Worm (Caenorhabditis elegans) whole organism, late embryonic: ENCODE results near the gene clec-212.

ENCODE experiments used
- C08G9.2 ChIP-seq: sonication (generic microtip); optimal IDR thresholded peaks from 2 replicates; lab custom pipeline; 2016; ENCODE audit warnings: mild to moderate bottlenecking, missing genetic modification characterization, moderate library complexity, missing compliant biosample characterization
- C38D4.7 ChIP-seq: fragments of 200-800 bp; sonication (Bioruptor generic); optimal IDR thresholded peaks from 2 replicates; lab custom pipeline; 2018; ENCODE audit warnings: mild to moderate bottlenecking, missing genetic modification characterization, moderate library complexity, missing compliant biosample characterization
- F13H6.1 ChIP-seq: sonication (generic microtip); optimal IDR thresholded peaks from 2 replicates; lab custom pipeline; 2016; ENCODE audit warnings: missing genetic modification characterization, missing compliant biosample characterization
- K02D7.2 ChIP-seq: sonication (generic microtip); optimal IDR thresholded peaks from 2 replicates; lab custom pipeline; 2017; ENCODE audit warnings: mild to moderate bottlenecking, missing genetic modification characterization, missing compliant biosample characterization
- K09A11.1 ChIP-seq: sonication (generic microtip); optimal IDR thresholded peaks from 2 replicates; lab custom pipeline; 2017; ENCODE audit warnings: antibody characterized with exemption, mild to moderate bottlenecking, missing genetic modification characterization, missing compliant biosample characterization; ENCODE audit not compliant: insufficient read depth
- ama-1 ChIP-seq: fragments of 150-350 bp; optimal IDR thresholded peaks from 2 replicates; lab custom pipeline; 2014
- ceh-14 ChIP-seq: sonication (generic microtip); optimal IDR thresholded peaks from 2 replicates; lab custom pipeline; 2016; ENCODE audit warnings: missing genotype, missing genetic modification characterization, missing compliant biosample characterization
- ceh-18 ChIP-seq: sonication (generic microtip); optimal IDR thresholded peaks from 2 replicates; lab custom pipeline; 2016; ENCODE audit warnings: missing genetic modification characterization, missing compliant biosample characterization
- ceh-19 ChIP-seq: fragments of 200-800 bp; sonication (Bioruptor generic); optimal IDR thresholded peaks from 2 replicates; lab custom pipeline; 2018; ENCODE audit warnings: mild to moderate bottlenecking, missing genetic modification characterization, missing compliant biosample characterization
- ceh-2 ChIP-seq: sonication (generic microtip); optimal IDR thresholded peaks from 2 replicates; lab custom pipeline; 2016; ENCODE audit warnings: missing genotype, missing genetic modification characterization, missing compliant biosample characterization
- ceh-22 ChIP-seq: sonication (generic microtip); optimal IDR thresholded peaks from 2 replicates; lab custom pipeline; 2017; ENCODE audit warnings: missing biosample characterization, missing genetic modification characterization
- ceh-24 ChIP-seq: sonication (generic microtip); optimal IDR thresholded peaks from 2 replicates; lab custom pipeline; 2016; ENCODE audit warnings: mild to moderate bottlenecking, missing genetic modification characterization, missing compliant biosample characterization
- ceh-34 ChIP-seq: sonication (generic microtip); optimal IDR thresholded peaks from 2 replicates; lab custom pipeline; 2016; ENCODE audit warnings: mild to moderate bottlenecking, missing genetic modification characterization, missing compliant biosample characterization
- ceh-6 ChIP-seq: fragments of 200-800 bp; sonication (Bioruptor generic); optimal IDR thresholded peaks from 2 replicates; lab custom pipeline; 2018; ENCODE audit warnings: mild to moderate bottlenecking, missing genetic modification characterization, missing compliant biosample characterization
- dve-1 ChIP-seq: sonication (generic microtip); optimal IDR thresholded peaks from 2 replicates; lab custom pipeline; 2017; ENCODE audit warnings: antibody characterized with exemption, mild to moderate bottlenecking, missing genetic modification characterization, missing compliant biosample characterization
- elt-2 ChIP-seq: sonication (generic microtip); optimal IDR thresholded peaks from 2 replicates; lab custom pipeline; 2016; ENCODE audit warnings: missing genetic modification reagents, missing genetic modification characterization, missing compliant biosample characterization
- eyg-1 ChIP-seq: sonication (generic microtip); optimal IDR thresholded peaks from 2 replicates; lab custom pipeline; 2016; ENCODE audit warnings: missing genotype, missing genetic modification characterization, missing compliant biosample characterization
- fax-1 ChIP-seq: sonication (generic microtip); optimal IDR thresholded peaks from 2 replicates; lab custom pipeline; 2016; ENCODE audit warnings: missing genotype, missing genetic modification characterization, missing compliant biosample characterization
- fkh-10 ChIP-seq: fragments of 150-350 bp; optimal IDR thresholded peaks from 2 replicates; lab custom pipeline; 2014; ENCODE audit warnings: missing biosample characterization, missing genetic modification reagents, missing genetic modification characterization
- fkh-6 ChIP-seq: sonication (generic microtip); optimal IDR thresholded peaks from 2 replicates; lab custom pipeline; 2016; ENCODE audit warnings: missing genetic modification characterization, missing compliant biosample characterization
- hlh-15 ChIP-seq: sonication (generic microtip); optimal IDR thresholded peaks from 2 replicates; lab custom pipeline; 2016; ENCODE audit warnings: missing genetic modification characterization, missing compliant biosample characterization
- hlh-30 ChIP-seq: sonication (generic microtip); optimal IDR thresholded peaks from 2 replicates; lab custom pipeline; 2017; ENCODE audit warnings: antibody characterized with exemption, missing genetic modification characterization, missing compliant biosample characterization; ENCODE audit not compliant: insufficient read depth
- madf-2 ChIP-seq: sonication (generic microtip); optimal IDR thresholded peaks from 2 replicates; lab custom pipeline; 2017; ENCODE audit warnings: missing genetic modification characterization, missing compliant biosample characterization
- mec-3 ChIP-seq: sonication (generic microtip); optimal IDR thresholded peaks from 2 replicates; lab custom pipeline; 2016; ENCODE audit warnings: borderline replicate concordance, missing genetic modification characterization, missing compliant biosample characterization
- nfya-1 ChIP-seq: sonication (generic microtip); optimal IDR thresholded peaks from 2 replicates; lab custom pipeline; 2017; ENCODE audit warnings: missing genetic modification characterization, mild to moderate bottlenecking, missing compliant biosample characterization, antibody characterized with exemption, moderate library complexity
- odd-2 ChIP-seq: sonication (generic microtip); optimal IDR thresholded peaks from 2 replicates; lab custom pipeline; 2017; ENCODE audit warnings: antibody characterized with exemption, mild to moderate bottlenecking, missing genetic modification characterization, missing compliant biosample characterization
- pag-3 ChIP-seq: sonication (generic microtip); optimal IDR thresholded peaks from 2 replicates; lab custom pipeline; 2016; ENCODE audit warnings: missing compliant biosample characterization, missing genetic modification characterization, borderline replicate concordance
- pat-9 ChIP-seq: fragments of 200-800 bp; sonication (Bioruptor generic); optimal IDR thresholded peaks from 2 replicates; lab custom pipeline; 2018; ENCODE audit warnings: mild to moderate bottlenecking, missing genetic modification characterization, moderate library complexity, missing compliant biosample characterization
- pax-1 ChIP-seq: fragments of 150-350 bp; optimal IDR thresholded peaks from 2 replicates; lab custom pipeline; 2014; ENCODE audit warnings: missing biosample characterization, missing genetic modification characterization
- pha-2 ChIP-seq: sonication (generic microtip); optimal IDR thresholded peaks from 2 replicates; lab custom pipeline; 2017; ENCODE audit warnings: mild to moderate bottlenecking, missing genetic modification characterization, missing compliant biosample characterization
- pqm-1 ChIP-seq: sonication (generic microtip); optimal IDR thresholded peaks from 2 replicates; lab custom pipeline; 2016; ENCODE audit warnings: missing genetic modification characterization, missing compliant biosample characterization
- pros-1 ChIP-seq: fragments of 150-350 bp; optimal IDR thresholded peaks from 2 replicates; lab custom pipeline; 2014; ENCODE audit warnings: missing biosample characterization, missing genetic modification reagents, missing genetic modification characterization
- ref-2 ChIP-seq: sonication (generic microtip); optimal IDR thresholded peaks from 2 replicates; lab custom pipeline; 2016; ENCODE audit warnings: missing genetic modification characterization, missing compliant biosample characterization
- rnt-1 ChIP-seq: sonication (generic microtip); optimal IDR thresholded peaks from 2 replicates; lab custom pipeline; 2016; ENCODE audit warnings: missing genetic modification characterization, missing compliant biosample characterization
- sdc-2 ChIP-seq: sonication (generic microtip); optimal IDR thresholded peaks from 2 replicates; lab custom pipeline; 2016; ENCODE audit warnings: missing genotype, missing genetic modification characterization, missing compliant biosample characterization
- sox-2 ChIP-seq: fragments of 200-800 bp; sonication (Bioruptor generic); IDR thresholded peaks from 2 replicates; pipeline ENCODE4 v1.3.6; 2022; ENCODE audit warnings: missing genetic modification reagents, missing genetic modification characterization, missing compliant biosample characterization
- syd-9 ChIP-seq: sonication (generic microtip); optimal IDR thresholded peaks from 2 replicates; lab custom pipeline; 2016; ENCODE audit warnings: mild to moderate bottlenecking, missing genetic modification characterization, moderate library complexity, missing compliant biosample characterization
- tbx-7 ChIP-seq: sonication (generic microtip); optimal IDR thresholded peaks from 2 replicates; lab custom pipeline; 2016; ENCODE audit warnings: missing genotype, missing genetic modification characterization, missing compliant biosample characterization
- ttx-3 ChIP-seq: sonication (generic microtip); optimal IDR thresholded peaks from 2 replicates; lab custom pipeline; 2016; ENCODE audit warnings: missing genetic modification reagents, missing genetic modification characterization, missing compliant biosample characterization
- unc-86 ChIP-seq: sonication (generic microtip); optimal IDR thresholded peaks from 2 replicates; lab custom pipeline; 2016; ENCODE audit warnings: missing genetic modification characterization, missing compliant biosample characterization

clec-212 gene

ce11 chrV:7543728-7544127, 26.5 kb downstream of the clec-212 start:
- TF ChIP-seq mec-3 (tag; lab: Kevin White, UChicago): no peak
- TF ChIP-seq tbx-7 (tag; lab: Kevin White, UChicago): no peak
- TF ChIP-seq ceh-24: no peak
- no peak for TF ChIP-seq pag-3 (tag; lab: Kevin White, UChicago)
- TF ChIP-seq pros-1: no peak
- no peak for TF ChIP-seq ceh-2
- no peak for TF ChIP-seq dve-1
- no peak for TF ChIP-seq pax-1 (tag; lab: Kevin White, UChicago)
- no peak for TF ChIP-seq sox-2 (GFP tag; lab: Robert Waterston, UW)
- no peak for TF ChIP-seq pat-9 (tag; lab: Kevin White, UChicago)
- TF ChIP-seq nfya-1 (tag; lab: Kevin White, UChicago): no peak
- no peak for TF ChIP-seq syd-9 (tag; lab: Kevin White, UChicago)
- no peak for TF ChIP-seq fax-1 (tag; lab: Kevin White, UChicago)
- no peak for TF ChIP-seq elt-2 (tag; lab: Kevin White, UChicago)
- no peak for TF ChIP-seq ama-1

ce11 chrV:7539015-7539414, 31.2 kb downstream of the clec-212 start, which contains the start of gene srh-268:
Gene srh-268, plus strand, starts transcription at chrV:7539315.
- TF ChIP-seq odd-2 (tag; lab: Kevin White, UChicago) (no peak), mec-3 (tag; lab: Kevin White, UChicago) (no peak), ceh-24 (no peak), syd-9 (tag; lab: Kevin White, UChicago) (no peak), fkh-10 (GFP tag; lab: Kevin White, UChicago) (no peak), pros-1 (no peak), ceh-6 (GFP tag; lab: Kevin White, UChicago) (no peak), hlh-30 (tag; lab: Kevin White, UChicago) (no peak), C38D4.7 (GFP tag; lab: Kevin White, UChicago) (no peak), ceh-34 (tag; lab: Kevin White, UChicago) (no peak), ceh-18 (tag; lab: Kevin White, UChicago) (no peak), hlh-15 (tag; lab: Kevin White, UChicago) (no peak), sdc-2 (no peak), K02D7.2 (no peak), F13H6.1 (tag; lab: Kevin White, UChicago) (no peak)

- no peak for TF ChIP-seq ttx-3 (tag; lab: Kevin White, UChicago)
- no peak for TF ChIP-seq unc-86 (tag; lab: Kevin White, UChicago)
- no peak for TF ChIP-seq F13H6.1 (tag; lab: Kevin White, UChicago)
- no peak for TF ChIP-seq ceh-22 (tag; lab: Kevin White, UChicago)
- TF ChIP-seq pha-2 (tag; lab: Kevin White, UChicago): no peak
- TF ChIP-seq odd-2 (tag; lab: Kevin White, UChicago): no peak
- no peak for TF ChIP-seq K09A11.1
- no peak for TF ChIP-seq C08G9.2 (tag; lab: Kevin White, UChicago)
- no peak for TF ChIP-seq fkh-6 (tag; lab: Kevin White, UChicago)
- no peak for TF ChIP-seq ceh-34 (tag; lab: Kevin White, UChicago)
- no peak for TF ChIP-seq pqm-1
- no peak for TF ChIP-seq rnt-1 (tag; lab: Kevin White, UChicago)
- TF ChIP-seq pax-1 (tag; lab: Kevin White, UChicago): no peak
- no peak for TF ChIP-seq ceh-14
- TF ChIP-seq pag-3 (tag; lab: Kevin White, UChicago): no peak
- no peak for TF ChIP-seq ref-2 (tag; lab: Kevin White, UChicago)
- no peak for TF ChIP-seq eyg-1 (tag; lab: Kevin White, UChicago)
- TF ChIP-seq ceh-19 (GFP tag; lab: Kevin White, UChicago): no peak
- no peak for TF ChIP-seq madf-2
Measured at ce11 chrV:7538018-7538417, 32.2 kb downstream of the clec-212 start, which contains the start of gene C54F6.12. Gene C54F6.12, minus strand, starts transcription at chrV:7538118.
